Fruit fly (Drosophila melanogaster) Kc167 (cell line): Measurements from ENCODE around the gene CG10516.

ENCODE experiments used
- Sin3A ChIP-seq: fragments of >200 bp; optimal IDR thresholded peaks from 2 replicates; lab custom pipeline; 2018; ENCODE audit warnings: missing external identifiers
- h ChIP-seq: fragments of >200 bp; optimal IDR thresholded peaks from 3 replicates; lab custom pipeline; 2018; ENCODE audit warnings: missing external identifiers
- insv ChIP-seq: fragments of >200 bp; optimal IDR thresholded peaks from 3 replicates; lab custom pipeline; 2018; ENCODE audit warnings: missing external identifiers
- ttk ChIP-seq: sonication (Bioruptor generic); optimal IDR thresholded peaks from 2 replicates; lab custom pipeline; 2017; ENCODE audit warnings: missing external identifiers

- TF ChIP-seq h (lab: Kevin White, UChicago) (no peak), ttk (lab: Kevin White, UChicago) (no peak), Sin3A (lab: Kevin White, UChicago) (no peak), insv (no peak)
Measured at dm6 chr3L:15982148-15982547, 14.1 kb downstream of the CG10516 start.
